Fruit fly (Drosophila melanogaster): ENCODE data around the gene Pyroxd1.

The Pyroxd1 gene

dm6 chr2L:20084785-20085555 lies 6.3 kb upstream of the Pyroxd1 start, which contains the start of gene fok (continued):
- peak; percentile 91 for TF ChIP-seq wor (GFP tag; IDR thresholded peaks at IDR 0.05)
- peak; percentile 93 for TF ChIP-seq twi (tag; optimal IDR thresholded peaks at IDR 0.05)
- TF ChIP-seq eve (GFP tag; optimal IDR thresholded peaks at IDR 0.05) = peak in 1 of 2 experiments; percentile 99
- peak; percentile 86 for TF ChIP-seq Bdp1 (GFP tag; optimal IDR thresholded peaks at IDR 0.05)
- TF ChIP-seq crp (GFP tag; optimal IDR thresholded peaks at IDR 0.05) = peak in 1 of 2 experiments; percentile 67
- peak; percentile 66 for TF ChIP-seq Bgb (GFP tag; IDR thresholded peaks at IDR 0.05; ENCODE audit: partially characterized antibody)
- no peak for TF ChIP-seq pan (optimal IDR thresholded peaks at IDR 0.05)
- peak in 1 of 2 experiments; percentile 94 for TF ChIP-seq pan (GFP tag; optimal IDR thresholded peaks at IDR 0.05 in 1 of 2, IDR thresholded peaks at IDR 0.05 in 1 of 2)
- peak; percentile 90 for TF ChIP-seq slou (GFP tag; optimal IDR thresholded peaks at IDR 0.05)
- TF ChIP-seq seq (GFP tag; IDR thresholded peaks at IDR 0.05) = peak; percentile 97
- TF ChIP-seq Trl (optimal IDR thresholded peaks at IDR 0.05) = peak in 1 of 2 experiments; percentile 23
- peak; percentile 93 for TF ChIP-seq Trl (GFP tag; optimal IDR thresholded peaks at IDR 0.05)
- no peak for TF ChIP-seq ato (GFP tag; IDR thresholded peaks at IDR 0.05; ENCODE audit: partially characterized antibody)
- TF ChIP-seq HLH4C (GFP tag; IDR thresholded peaks at IDR 0.05; ENCODE audit: partially characterized antibody) = no peak; the same call in 2 of the 3 replicates
- no peak for TF ChIP-seq br (optimal IDR thresholded peaks at IDR 0.05)
- peak; percentile 83 for TF ChIP-seq CG31365 (tag; optimal IDR thresholded peaks at IDR 0.05)
- peak; percentile 97 for TF ChIP-seq CG30403 (GFP tag; optimal IDR thresholded peaks at IDR 0.05)
- peak; percentile 96 for TF ChIP-seq CG12299 (tag; optimal IDR thresholded peaks at IDR 0.05)
- TF ChIP-seq CG1832 (GFP tag; optimal IDR thresholded peaks at IDR 0.05) = no peak
- TF ChIP-seq dan (GFP tag; IDR thresholded peaks at IDR 0.05) = peak; percentile 68
- TF ChIP-seq fd102C (GFP tag; optimal IDR thresholded peaks at IDR 0.05) = peak; percentile 75
- peak; percentile 96 for TF ChIP-seq Xrp1 (GFP tag; IDR thresholded peaks at IDR 0.05)
- peak; percentile 86 for TF ChIP-seq gcm2 (GFP tag; optimal IDR thresholded peaks at IDR 0.05)
- TF ChIP-seq Xbp1 (GFP tag; optimal IDR thresholded peaks at IDR 0.05) = peak; percentile 96
- TF ChIP-seq Nf-YA (GFP tag; IDR thresholded peaks at IDR 0.05) = peak; percentile 75
- peak; percentile 86 for TF ChIP-seq CG12942 (GFP tag; optimal IDR thresholded peaks at IDR 0.05)
- TF ChIP-seq hbn (GFP tag; IDR thresholded peaks at IDR 0.05; ENCODE audit: partially characterized antibody) = no peak
- TF ChIP-seq Dip3 (GFP tag; optimal IDR thresholded peaks at IDR 0.05) = peak; percentile 92
- peak; percentile 86 for TF ChIP-seq CG11560 (tag; IDR thresholded peaks at IDR 0.05)
- TF ChIP-seq CG31388 (GFP tag; optimal IDR thresholded peaks at IDR 0.05) = peak; percentile 86
- TF ChIP-seq CG9215 (GFP tag; IDR thresholded peaks at IDR 0.05) = peak; percentile 95
- peak; percentile 85 for TF ChIP-seq ssp (GFP tag; IDR thresholded peaks at IDR 0.05)
- TF ChIP-seq caup (GFP tag; optimal IDR thresholded peaks at IDR 0.05; ENCODE audit: severe bottlenecking) = peak; percentile 97
- TF ChIP-seq unpg (GFP tag; optimal IDR thresholded peaks at IDR 0.05) = peak; percentile 96
- TF ChIP-seq lov (optimal IDR thresholded peaks at IDR 0.05) = no peak
- peak; percentile 79; the same call in 2 of the 3 replicates for TF ChIP-seq lov (GFP tag; IDR thresholded peaks at IDR 0.05)
- peak; percentile 96 for TF ChIP-seq CG18476 (GFP tag; optimal IDR thresholded peaks at IDR 0.05)
- TF ChIP-seq ewg (GFP tag; optimal IDR thresholded peaks at IDR 0.05) = peak; percentile 91
- peak; percentile 95 for TF ChIP-seq tup (GFP tag; optimal IDR thresholded peaks at IDR 0.05)
- peak; percentile 6 for TF ChIP-seq gfzf (GFP tag; optimal IDR thresholded peaks at IDR 0.05)
- peak; percentile 92 for TF ChIP-seq crc (GFP tag; optimal IDR thresholded peaks at IDR 0.05)
- TF ChIP-seq Taf1 (GFP tag; IDR thresholded peaks at IDR 0.05) = peak; percentile 90
- TF ChIP-seq fru (optimal IDR thresholded peaks at IDR 0.05) = no peak
- no peak for TF ChIP-seq pita (GFP tag; optimal IDR thresholded peaks at IDR 0.05)
- peak; percentile 96 for TF ChIP-seq Fer3 (tag; optimal IDR thresholded peaks at IDR 0.05)
- peak; percentile 77 for TF ChIP-seq sens-2 (GFP tag; IDR thresholded peaks at IDR 0.05)
- TF ChIP-seq CG10959 (GFP tag; IDR thresholded peaks at IDR 0.05) = peak; percentile 89
- TF ChIP-seq CG17912 (GFP tag; optimal IDR thresholded peaks at IDR 0.05) = peak; percentile 79
- TF ChIP-seq onecut (GFP tag; IDR thresholded peaks at IDR 0.05) = peak; percentile 93
- peak; percentile 95 for TF ChIP-seq az2 (GFP tag; optimal IDR thresholded peaks at IDR 0.05)
- no peak; the same call in 1 of the 2 replicates for TF ChIP-seq Gsc (GFP tag; IDR thresholded peaks at IDR 0.05)
